Worm (Caenorhabditis elegans): ENCODE results near the gene gad-3.

gad-3 gene

DNA sequence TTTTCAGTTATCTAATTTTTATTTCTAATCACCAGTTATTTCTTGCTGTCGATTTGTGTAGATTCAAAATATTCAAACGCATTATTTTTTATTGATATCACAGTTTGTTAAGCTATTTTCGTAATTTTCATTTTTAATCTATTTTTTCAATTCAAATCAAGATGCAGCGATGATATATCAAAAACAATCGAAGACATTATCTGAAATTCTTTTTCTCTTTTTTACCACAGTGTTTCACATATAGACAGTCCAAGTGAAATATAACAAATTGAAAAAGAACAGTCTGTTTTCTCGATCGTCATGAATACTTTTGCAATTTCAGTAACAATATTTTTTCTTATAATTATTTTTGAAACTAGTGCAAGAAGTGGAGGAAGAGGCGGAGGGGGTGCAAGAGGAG, 47.5 kb downstream of the gad-3 start, which contains the start of gene F21C10.5:
Gene F21C10.5, plus strand, starts transcription at position 301 of the 400 bp plus-strand sequence.
- TF ChIP-seq nhr-71 (tag; optimal IDR thresholded peaks at IDR 0.05) (no peak), zip-4 (GFP tag; optimal IDR thresholded peaks at IDR 0.05) (no peak), lsy-2 (tag; optimal IDR thresholded peaks at IDR 0.05) (no peak), nhr-47 (tag; optimal IDR thresholded peaks at IDR 0.05) (no peak), fkh-8 (tag; optimal IDR thresholded peaks at IDR 0.05) (no peak), unc-130 (tag; optimal IDR thresholded peaks at IDR 0.05) (no peak), pag-3 (tag; optimal IDR thresholded peaks at IDR 0.05; ENCODE audit: borderline replicate concordance, insufficient read depth) (no peak), tbx-2 (tag; optimal IDR thresholded peaks at IDR 0.05) (no peak), sox-4 (tag; optimal IDR thresholded peaks at IDR 0.05) (no peak), vab-15 (tag; optimal IDR thresholded peaks at IDR 0.05) (no peak), nhr-84 (tag; optimal IDR thresholded peaks at IDR 0.05) (no peak), lin-35 (GFP tag; optimal IDR thresholded peaks at IDR 0.05) (no peak)

DNA sequence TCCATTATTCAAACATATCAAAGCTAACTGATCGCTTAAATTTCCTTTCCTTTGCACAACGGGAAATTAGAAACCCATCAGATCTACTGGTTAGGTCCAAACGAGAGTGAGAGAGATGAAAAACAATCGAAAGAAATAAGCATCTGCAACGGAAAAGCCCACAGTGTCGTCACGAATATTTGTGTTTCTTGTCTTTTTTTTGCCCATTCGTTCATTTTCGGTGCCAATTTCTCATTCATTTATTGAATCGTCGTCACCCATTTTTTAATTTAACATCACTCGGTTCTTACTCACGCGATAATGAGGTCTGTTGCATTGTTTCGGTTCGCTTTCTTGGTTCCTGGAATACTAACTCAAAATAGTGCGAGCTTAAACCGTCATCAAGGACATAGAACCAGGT, 48.6 kb downstream of the gad-3 start, which contains the start of gene F21C10.6:
Gene F21C10.6, plus strand, starts transcription at position 301 of the 400 bp plus-strand sequence.
- TF ChIP-seq isw-1 (GFP tag; IDR thresholded peaks at IDR 0.05) = no peak
- no peak for TF ChIP-seq ceh-88 (GFP tag; IDR thresholded peaks at IDR 0.05)
- no peak for TF ChIP-seq ces-1 (GFP tag; optimal IDR thresholded peaks at IDR 0.05)
- no peak for TF ChIP-seq nhr-71 (tag; optimal IDR thresholded peaks at IDR 0.05)
- no peak for TF ChIP-seq nhr-47 (tag; optimal IDR thresholded peaks at IDR 0.05)
- no peak for TF ChIP-seq alr-1 (tag; optimal IDR thresholded peaks at IDR 0.05; ENCODE audit: borderline replicate concordance)
- TF ChIP-seq ztf-4 (tag; optimal IDR thresholded peaks at IDR 0.05) = no peak
- no peak for TF ChIP-seq efl-3 (GFP tag; optimal IDR thresholded peaks at IDR 0.05)
- no peak for TF ChIP-seq nhr-19 (GFP tag; conservative IDR thresholded peaks at IDR 0.05)
- no peak for TF ChIP-seq lir-3 (tag; optimal IDR thresholded peaks at IDR 0.05; ENCODE audit: poor library complexity)
- TF ChIP-seq ceh-90 (tag; optimal IDR thresholded peaks at IDR 0.05) = no peak
- TF ChIP-seq jun-1 (tag; optimal IDR thresholded peaks at IDR 0.05) = no peak
- no peak for TF ChIP-seq nhr-76 (tag; optimal IDR thresholded peaks at IDR 0.05)
- no peak for TF ChIP-seq unc-86 (tag; optimal IDR thresholded peaks at IDR 0.05)
- TF ChIP-seq sptf-1 (tag; optimal IDR thresholded peaks at IDR 0.05) = no peak
- TF ChIP-seq F16B12.6 (tag; optimal IDR thresholded peaks at IDR 0.05) = no peak
- TF ChIP-seq unc-62 (GFP tag; optimal IDR thresholded peaks at IDR 0.05) = no peak

DNA sequence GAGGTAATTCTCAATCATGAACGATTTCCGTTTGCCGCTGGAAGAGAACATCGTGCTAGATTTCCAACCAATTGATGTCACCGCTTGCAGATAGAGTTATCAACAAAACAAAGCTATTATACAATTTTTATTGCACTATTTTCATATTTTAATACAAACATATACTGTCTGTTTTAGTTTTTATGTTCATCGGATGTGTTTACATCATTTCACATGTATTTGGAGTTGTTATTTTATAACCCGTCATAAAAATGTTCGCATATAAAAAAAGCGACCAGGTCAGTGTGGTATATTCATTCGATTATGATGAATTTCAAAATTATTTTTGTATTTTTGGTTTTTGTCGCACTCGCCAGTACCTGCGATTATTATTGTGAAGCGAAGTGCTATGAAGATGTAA, 49.6 kb downstream of the gad-3 start, which contains the start of gene F21C10.11:
Gene F21C10.11, plus strand, starts transcription at position 301 of the 400 bp plus-strand sequence.
- no peak for TF ChIP-seq mef-2 (tag; optimal IDR thresholded peaks at IDR 0.05)
- no peak for TF ChIP-seq ztf-4 (tag; optimal IDR thresholded peaks at IDR 0.05)
- no peak for TF ChIP-seq dsc-1 (tag; optimal IDR thresholded peaks at IDR 0.05)

DNA sequence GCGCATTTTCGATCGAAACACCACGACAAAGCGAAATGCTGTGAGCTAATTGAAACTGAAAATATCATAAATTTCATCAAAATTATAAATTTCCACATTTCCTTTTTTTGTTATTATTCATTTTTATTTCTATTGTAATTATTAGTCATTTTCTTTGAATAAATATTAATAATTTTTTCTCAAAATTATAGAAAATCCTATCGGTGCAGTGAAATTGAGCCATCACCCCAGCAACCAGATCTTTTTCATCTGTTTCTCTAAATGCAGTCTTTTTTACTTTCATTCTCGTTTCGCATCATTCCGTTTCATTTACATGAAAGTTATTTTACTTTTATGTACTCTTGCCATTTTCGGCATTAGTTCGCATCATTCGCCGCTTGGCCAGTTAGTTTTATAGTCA, 50.8 kb downstream of the gad-3 start, which contains the start of gene F21C10.13:
Gene F21C10.13, plus strand, starts transcription at position 301 of the 400 bp plus-strand sequence.
- TF ChIP-seq efl-1 (optimal IDR thresholded peaks at IDR 0.05) (no peak), efl-1 (GFP tag; optimal IDR thresholded peaks at IDR 0.05 in 1 of 2) (peak in 1 of 2 experiments; percentile 52), nhr-20 (tag; optimal IDR thresholded peaks at IDR 0.05) (no peak)

All from whole organism, L1 larva.